Fruit fly (Drosophila melanogaster) whole organism, embryonic: ENCODE measurements around the gene vas.
A peak's percentile ranks its signal among the peaks of the same experiment; 100 is the strongest.

ENCODE experiments used
- CG10209 ChIP-seq: fragments of 200-800 bp; sonication (Bioruptor generic); optimal IDR thresholded peaks from 3 replicates; lab custom pipeline; 2017; ENCODE audit warnings: missing biosample characterization, mild to moderate bottlenecking, missing genetic modification characterization, missing genetic modification reagents
- CG8290 ChIP-seq, 3 experiments: fragments of 200-800 bp; sonication (Bioruptor generic); optimal IDR thresholded peaks; 2 replicates each; lab custom pipeline; 2016 to 2019; ENCODE audit warnings: missing biosample characterization in 3 of 3, missing genetic modification characterization in 3 of 3, mild to moderate bottlenecking in 2 of 3, moderate library complexity in 1 of 3
- Doc3 ChIP-seq: fragments of 200-800 bp; sonication (Bioruptor generic); IDR thresholded peaks from 3 replicates; pipeline ENCODE4 v1.3.6; 2022; ENCODE audit warnings: missing biosample characterization, missing genetic modification characterization; ENCODE audit not compliant: partially characterized antibody
- Lhr ChIP-seq: fragments of 200-800 bp; sonication (Bioruptor generic); optimal IDR thresholded peaks from 3 replicates; lab custom pipeline; 2017; ENCODE audit warnings: mild to moderate bottlenecking, missing biosample characterization, missing genetic modification reagents, missing genetic modification characterization
- abd-A ChIP-seq: fragments of 200-800 bp; sonication (Bioruptor generic); optimal IDR thresholded peaks from 3 replicates; lab custom pipeline; 2019; ENCODE audit warnings: missing biosample characterization, mild to moderate bottlenecking, missing genetic modification characterization, moderate library complexity
- cg ChIP-seq: fragments of 200-800 bp; sonication (Bioruptor generic); optimal IDR thresholded peaks from 3 replicates; lab custom pipeline; 2019; ENCODE audit warnings: missing biosample characterization, mild to moderate bottlenecking, missing genetic modification characterization, moderate library complexity
- chinmo ChIP-seq: fragments of 200-800 bp; sonication (Bioruptor generic); IDR thresholded peaks from 4 replicates; pipeline ENCODE4 v1.3.6; 2022; ENCODE audit warnings: missing biosample characterization, missing genetic modification characterization; ENCODE audit not compliant: partially characterized antibody

The vas gene

DNA sequence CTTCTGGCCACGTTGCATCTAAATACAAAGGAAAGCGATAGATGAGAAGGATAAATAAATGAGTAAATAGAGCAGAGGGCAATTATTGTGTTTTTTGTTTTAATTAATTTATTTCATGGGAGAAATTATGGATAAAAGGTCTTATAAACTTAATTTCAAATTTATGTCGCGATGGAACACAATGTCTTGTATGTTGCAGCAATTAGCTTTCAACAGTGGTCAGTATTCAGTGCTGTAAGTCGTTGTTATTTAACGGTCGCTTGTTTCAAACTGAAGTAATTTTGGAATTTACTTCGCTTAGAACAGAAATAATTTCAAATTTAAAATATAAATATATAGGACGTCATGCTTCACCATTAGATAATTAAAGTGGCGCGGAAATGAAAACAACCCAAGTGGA lies 56.5 kb downstream of the vas start (continued):
- no peak for TF ChIP-seq Lhr (GFP tag; lab: Kevin White, UChicago)
- no peak for TF ChIP-seq chinmo
- TF ChIP-seq cg (GFP tag; lab: Kevin White, UChicago) = no peak
- no peak for TF ChIP-seq CG10209 (GFP tag; lab: Kevin White, UChicago)
- TF ChIP-seq Doc3 (GFP tag; lab: Robert Waterston, UW) = no peak
- TF ChIP-seq, all 482 proteins: peak for 36

- TF ChIP-seq abd-A (tag; lab: Kevin White, UChicago) (peak; percentile 91), CG8290 (GFP tag; optimal IDR thresholded peaks at IDR 0.05; lab: Kevin White, UChicago) (no peak), CG8290 (tag; optimal IDR thresholded peaks at IDR 0.05; lab: Kevin White, UChicago) (no peak)
Measured at dm6 chr2L:15118507-15118906, 57.1 kb downstream of the vas start.
